Worm (Caenorhabditis elegans) whole organism, L2 larva: Measurements from ENCODE around the gene eif-3.G.
A peak's percentile ranks its signal among the peaks of the same experiment; 100 is the strongest.

Source experiments
- C34F6.9 ChIP-seq: fragments of 150-350 bp; optimal IDR thresholded peaks from 2 replicates; lab custom pipeline; 2014; ENCODE audit warnings: missing biosample characterization, missing genetic modification characterization
- F13H6.1 ChIP-seq: sonication (generic microtip); optimal IDR thresholded peaks from 2 replicates; lab custom pipeline; 2016; ENCODE audit warnings: missing genetic modification characterization, missing compliant biosample characterization
- R02D3.7 ChIP-seq: fragments of 150-350 bp; optimal IDR thresholded peaks from 2 replicates; lab custom pipeline; 2014; ENCODE audit warnings: missing biosample characterization, missing genetic modification characterization
- ZK546.5 ChIP-seq: sonication (generic microtip); optimal IDR thresholded peaks from 2 replicates; lab custom pipeline; 2017; ENCODE audit warnings: missing biosample characterization, missing genetic modification characterization
- alr-1 ChIP-seq: fragments of 150-350 bp; optimal IDR thresholded peaks from 2 replicates; lab custom pipeline; 2014; ENCODE audit warnings: missing biosample characterization, missing genetic modification characterization
- ama-1 ChIP-seq: fragments of 150-350 bp; optimal IDR thresholded peaks from 2 replicates; lab custom pipeline; 2018; ENCODE audit warnings: inconsistent platforms
- ceh-16 ChIP-seq: fragments of 150-350 bp; optimal IDR thresholded peaks from 2 replicates; lab custom pipeline; 2014; ENCODE audit warnings: missing biosample characterization, missing genetic modification characterization
- dmd-4 ChIP-seq: sonication (generic microtip); optimal IDR thresholded peaks from 2 replicates; lab custom pipeline; 2017; ENCODE audit warnings: missing biosample characterization, missing genetic modification characterization
- egl-27 ChIP-seq: sonication (generic microtip); optimal IDR thresholded peaks from 3 replicates; lab custom pipeline; 2017; ENCODE audit warnings: missing biosample characterization, missing genetic modification reagents, missing genetic modification characterization
- elt-3 ChIP-seq: sonication (generic microtip); optimal IDR thresholded peaks from 2 replicates; lab custom pipeline; 2017; ENCODE audit warnings: missing biosample characterization, missing genetic modification characterization
- gmeb-1 ChIP-seq: fragments of 150-350 bp; optimal IDR thresholded peaks from 2 replicates; lab custom pipeline; 2014; ENCODE audit warnings: missing biosample characterization, missing genetic modification characterization
- lin-13 ChIP-seq: fragments of 150-350 bp; optimal IDR thresholded peaks from 2 replicates; lab custom pipeline; 2014; ENCODE audit warnings: missing biosample characterization, missing genetic modification reagents, missing genetic modification characterization
- lin-39 ChIP-seq: fragments of 150-350 bp; optimal IDR thresholded peaks from 2 replicates; lab custom pipeline; 2014; ENCODE audit warnings: missing biosample characterization, missing genetic modification reagents, missing genetic modification characterization
- lsy-2 ChIP-seq, 2 experiments: fragments of 150-350 bp in 1 of 2; sonication (generic microtip) in 1 of 2; optimal IDR thresholded peaks; 2 replicates each; lab custom pipeline; 2014 to 2017; ENCODE audit warnings: missing biosample characterization in 2 of 2, missing genetic modification characterization in 2 of 2
- mab-5 ChIP-seq: fragments of 150-350 bp; optimal IDR thresholded peaks from 2 replicates; lab custom pipeline; 2014; ENCODE audit warnings: missing biosample characterization, missing genetic modification characterization
- mdl-1 ChIP-seq, 2 experiments: fragments of 150-350 bp in 1 of 2; sonication (generic microtip) in 1 of 2; optimal IDR thresholded peaks; 2 replicates each; lab custom pipeline; 2017; ENCODE audit warnings: missing biosample characterization in 2 of 2, missing genetic modification characterization in 2 of 2
- nhr-11 ChIP-seq: fragments of 150-350 bp; optimal IDR thresholded peaks from 2 replicates; lab custom pipeline; 2014; ENCODE audit warnings: missing biosample characterization, missing genetic modification characterization
- nhr-12 ChIP-seq: fragments of 150-350 bp; optimal IDR thresholded peaks from 2 replicates; lab custom pipeline; 2014; ENCODE audit warnings: missing biosample characterization, missing genetic modification characterization
- nhr-129 ChIP-seq: fragments of 150-350 bp; optimal IDR thresholded peaks from 2 replicates; lab custom pipeline; 2014; ENCODE audit warnings: missing biosample characterization, missing genetic modification characterization
- nhr-21 ChIP-seq: fragments of 150-350 bp; optimal IDR thresholded peaks from 2 replicates; lab custom pipeline; 2014; ENCODE audit warnings: missing biosample characterization, missing genetic modification characterization
- nhr-23 ChIP-seq: fragments of 150-350 bp; optimal IDR thresholded peaks from 2 replicates; lab custom pipeline; 2014; ENCODE audit warnings: missing biosample characterization, missing genetic modification reagents, missing genetic modification characterization
- nhr-237 ChIP-seq: fragments of 150-350 bp; optimal IDR thresholded peaks from 2 replicates; lab custom pipeline; 2014; ENCODE audit warnings: missing biosample characterization, missing genetic modification characterization
- nhr-25 ChIP-seq: fragments of 150-350 bp; sonication (generic microtip); optimal IDR thresholded peaks from 3 replicates; lab custom pipeline; 2014; ENCODE audit warnings: missing biosample characterization, missing genetic modification characterization
- sem-4 ChIP-seq: fragments of 150-350 bp; optimal IDR thresholded peaks from 2 replicates; lab custom pipeline; 2014; ENCODE audit warnings: missing biosample characterization, missing genetic modification reagents, missing genetic modification characterization
- sma-9 ChIP-seq, 2 experiments: fragments of 150-350 bp in 1 of 2; sonication (generic microtip) in 1 of 2; optimal IDR thresholded peaks; 2 replicates each; lab custom pipeline; 2014 to 2016; ENCODE audit warnings: missing genetic modification characterization in 2 of 2, mild to moderate bottlenecking in 1 of 2, missing biosample characterization in 1 of 2, missing compliant biosample characterization in 1 of 2, missing genetic modification reagents in 1 of 2, moderate library complexity in 1 of 2
- snpc-4 ChIP-seq: fragments of 150-350 bp; optimal IDR thresholded peaks from 2 replicates; lab custom pipeline; 2014; ENCODE audit warnings: missing biosample characterization, missing genetic modification characterization
- unc-39 ChIP-seq: fragments of 150-350 bp; optimal IDR thresholded peaks from 2 replicates; lab custom pipeline; 2014; ENCODE audit warnings: missing biosample characterization, missing genetic modification characterization
- unc-55 ChIP-seq: fragments of 150-350 bp; sonication (generic microtip); optimal IDR thresholded peaks from 3 replicates; lab custom pipeline; 2014; ENCODE audit warnings: missing biosample characterization, missing genetic modification reagents, missing genetic modification characterization
- zag-1 ChIP-seq: fragments of 150-350 bp; optimal IDR thresholded peaks from 2 replicates; lab custom pipeline; 2014; ENCODE audit warnings: missing biosample characterization, missing genetic modification characterization
- ztf-1 ChIP-seq: fragments of 200-800 bp; sonication (Bioruptor generic); conservative IDR thresholded peaks from 2 replicates; pipeline ENCODE4 v1.3.6; 2022; ENCODE audit warnings: missing genetic modification characterization, missing compliant biosample characterization
- ztf-11 ChIP-seq: sonication (generic microtip); optimal IDR thresholded peaks from 2 replicates; lab custom pipeline; 2017; ENCODE audit warnings: missing biosample characterization, missing genetic modification characterization
- ztf-4 ChIP-seq: fragments of 150-350 bp; optimal IDR thresholded peaks from 2 replicates; lab custom pipeline; 2014; ENCODE audit warnings: missing biosample characterization, missing genetic modification characterization

The eif-3.G gene

ce11 chrII:8456094-8456493 is 13.5 kb downstream of the eif-3.G start, which contains the start of gene F22B5.6:
F22B5.6 (minus strand) TSS chrII:8456194.
- no peak for TF ChIP-seq nhr-12 (tag; lab: Kevin White, UChicago)
- no peak for TF ChIP-seq unc-39 (tag; lab: Kevin White, UChicago)
- no peak for TF ChIP-seq nhr-11 (tag; lab: Kevin White, UChicago)
- no peak for TF ChIP-seq nhr-129 (tag; lab: Kevin White, UChicago)
- TF ChIP-seq lin-13 (GFP tag; lab: Kevin White, UChicago), result no peak
- no peak for TF ChIP-seq lin-39 (tag; lab: Kevin White, UChicago)
- TF ChIP-seq dmd-4 (tag; lab: Kevin White, UChicago), result no peak
- TF ChIP-seq R02D3.7 (tag; lab: Kevin White, UChicago), result no peak
- no peak for TF ChIP-seq ztf-4 (tag; lab: Kevin White, UChicago)
- TF ChIP-seq mab-5 (tag; lab: Kevin White, UChicago), result no peak
- TF ChIP-seq elt-3 (tag; lab: Kevin White, UChicago), result no peak
- no peak for TF ChIP-seq snpc-4
- TF ChIP-seq sem-4 (tag; lab: Kevin White, UChicago), result no peak
- TF ChIP-seq sma-9 (GFP tag; optimal IDR thresholded peaks at IDR 0.05; lab: Kevin White, UChicago), result no peak
- no peak for TF ChIP-seq sma-9 (tag; optimal IDR thresholded peaks at IDR 0.05; lab: Kevin White, UChicago)
- TF ChIP-seq ZK546.5 (tag; lab: Kevin White, UChicago), result no peak

- no peak for TF ChIP-seq snpc-4
- TF ChIP-seq ztf-1 (GFP tag; lab: Robert Waterston, UW), result no peak
- TF ChIP-seq dmd-4 (tag; lab: Kevin White, UChicago), result no peak
- no peak for TF ChIP-seq nhr-21 (tag; lab: Kevin White, UChicago)
- no peak for TF ChIP-seq ZK546.5 (tag; lab: Kevin White, UChicago)
- no peak for TF ChIP-seq ztf-11 (tag; lab: Kevin White, UChicago)
- TF ChIP-seq unc-39 (tag; lab: Kevin White, UChicago), result no peak
- no peak for TF ChIP-seq nhr-25 (tag; lab: Kevin White, UChicago)
- no peak for TF ChIP-seq mdl-1 (tag; optimal IDR thresholded peaks at IDR 0.05; lab: Kevin White, UChicago)
- no peak for TF ChIP-seq zag-1
- TF ChIP-seq egl-27, result no peak
- no peak for TF ChIP-seq alr-1
- no peak for TF ChIP-seq nhr-11 (tag; lab: Kevin White, UChicago)
- TF ChIP-seq ceh-16 (tag; lab: Kevin White, UChicago), result no peak
- TF ChIP-seq gmeb-1 (tag; lab: Kevin White, UChicago), result no peak
- TF ChIP-seq nhr-23, result no peak
Observed at ce11 chrII:8456681-8457389, 14.3 kb downstream of the eif-3.G start.

ce11 chrII:8457438-8457837 is 14.9 kb downstream of the eif-3.G start, which contains the start of gene zyg-9:
zyg-9 (plus strand) TSS chrII:8457818.
- TF ChIP-seq lin-39 (tag; lab: Kevin White, UChicago), result no peak
- TF ChIP-seq lsy-2 (tag; optimal IDR thresholded peaks at IDR 0.05; lab: Kevin White, UChicago), result peak in 1 of 2 experiments; percentile 29
- peak; percentile 30 for TF ChIP-seq unc-55 (GFP tag; lab: Kevin White, UChicago)
- no peak for TF ChIP-seq nhr-12 (tag; lab: Kevin White, UChicago)
- TF ChIP-seq nhr-129 (tag; lab: Kevin White, UChicago), result peak; percentile 26
- no peak for TF ChIP-seq lin-13 (GFP tag; lab: Kevin White, UChicago)
- no peak for TF ChIP-seq F13H6.1 (tag; lab: Kevin White, UChicago)
- no peak for TF ChIP-seq ZK546.5 (tag; lab: Kevin White, UChicago)
- no peak for TF ChIP-seq nhr-237 (tag; lab: Kevin White, UChicago)
- peak; percentile 63 for TF ChIP-seq C34F6.9 (tag; lab: Kevin White, UChicago)

ce11 chrII:8464448-8464898 is 21.9 kb downstream of the eif-3.G start, which contains the start of gene fars-3:
fars-3 (plus strand) TSS chrII:8464848.
- TF ChIP-seq C34F6.9 (tag; lab: Kevin White, UChicago), result peak; percentile 39
- TF ChIP-seq R02D3.7 (tag; lab: Kevin White, UChicago), result no peak
- TF ChIP-seq ama-1, result peak; percentile 26
- peak in 1 of 2 experiments; percentile 49 for TF ChIP-seq lsy-2 (tag; optimal IDR thresholded peaks at IDR 0.05; lab: Kevin White, UChicago)

- TF ChIP-seq dmd-4 (tag; lab: Kevin White, UChicago), result no peak
- TF ChIP-seq, all 48 proteins: peak for 0
Observed at ce11 chrII:8466874-8467273, 24.3 kb downstream of the eif-3.G start, which contains the start of gene F22B5.10. F22B5.10 (plus strand) TSS chrII:8467174.
